Worm (Caenorhabditis elegans) whole organism, L4/young adult: Measurements from ENCODE around the gene ostb-1.

Source experiments
- W03F9.2 ChIP-seq: fragments of 150-350 bp; optimal IDR thresholded peaks from 2 replicates; lab custom pipeline; 2014; ENCODE audit warnings: missing biosample characterization, missing genetic modification characterization
- dao-5 ChIP-seq: sonication (generic microtip); optimal IDR thresholded peaks from 2 replicates; lab custom pipeline; 2016; ENCODE audit warnings: missing genotype, missing genetic modification characterization, moderate library complexity, missing compliant biosample characterization
- him-1 ChIP-seq: sonication (generic microtip); optimal IDR thresholded peaks from 2 replicates; lab custom pipeline; 2016; ENCODE audit warnings: missing genotype, missing genetic modification reagents, missing genetic modification characterization, missing compliant biosample characterization

ce11 chrII:7900762-7901161 lies 36.5 kb downstream of the ostb-1 start:
- TF ChIP-seq dao-5 (tag; lab: Kevin White, UChicago) (no peak), him-1 (tag; lab: Kevin White, UChicago) (no peak), W03F9.2 (tag; lab: Kevin White, UChicago) (no peak)
